Fruit fly (Drosophila melanogaster): Measurements from ENCODE around the gene Tfb5.

The Tfb5 gene

dm6 chr2L:5004677-5005463 is 5.8 kb downstream of the Tfb5 start (continued):
- TF ChIP-seq Lpt (GFP tag; optimal IDR thresholded peaks at IDR 0.05) (peak; percentile 69), Hr38 (GFP tag; optimal IDR thresholded peaks at IDR 0.05) (peak; percentile 19), Blimp-1 (GFP tag; optimal IDR thresholded peaks at IDR 0.05) (peak; percentile 47), CG11902 (GFP tag; optimal IDR thresholded peaks at IDR 0.05) (peak; percentile 76), CG10669 (GFP tag; optimal IDR thresholded peaks at IDR 0.05) (peak; percentile 89), CG6276 (GFP tag; optimal IDR thresholded peaks at IDR 0.05) (peak; percentile 74), spab (GFP tag; optimal IDR thresholded peaks at IDR 0.05) (peak; percentile 82), CG8319 (GFP tag; optimal IDR thresholded peaks at IDR 0.05) (peak; percentile 86), CG3919 (GFP tag; optimal IDR thresholded peaks at IDR 0.05) (peak; percentile 91), Smox (GFP tag; optimal IDR thresholded peaks at IDR 0.05) (peak; percentile 84), CG11294 (GFP tag; IDR thresholded peaks at IDR 0.05) (peak; percentile 89), CG9139 (GFP tag; optimal IDR thresholded peaks at IDR 0.05) (peak; percentile 76), CG6792 (GFP tag; optimal IDR thresholded peaks at IDR 0.05) (peak; percentile 91), Sox102F (GFP tag; optimal IDR thresholded peaks at IDR 0.05) (peak; percentile 89), dac (GFP tag; optimal IDR thresholded peaks at IDR 0.05) (peak; percentile 60), Sox15 (GFP tag; optimal IDR thresholded peaks at IDR 0.05) (peak; percentile 82), ss (GFP tag; optimal IDR thresholded peaks at IDR 0.05) (peak; percentile 85 to 87), fkh (GFP tag; optimal IDR thresholded peaks at IDR 0.05) (peak; percentile 58), pdm3 (GFP tag; optimal IDR thresholded peaks at IDR 0.05) (peak; percentile 91), fd85E (GFP tag; optimal IDR thresholded peaks at IDR 0.05) (peak; percentile 56), CG31627 (GFP tag; optimal IDR thresholded peaks at IDR 0.05) (peak; percentile 90), achi (GFP tag; optimal IDR thresholded peaks at IDR 0.05) (peak; percentile 91)

dm6 chr2L:5003670-5004453 is 6.8 kb downstream of the Tfb5 start:
- TF ChIP-seq Hr39 (GFP tag; optimal IDR thresholded peaks at IDR 0.05) (no peak), Ets96B (tag; optimal IDR thresholded peaks at IDR 0.05) (no peak), topi (GFP tag; optimal IDR thresholded peaks at IDR 0.05) (no peak), CG6163 (GFP tag; IDR thresholded peaks at IDR 0.05) (0 out of 3 replicates have a peak, but pooled peaks have one; percentile 8)

- no peak for TF ChIP-seq salr (GFP tag; optimal IDR thresholded peaks at IDR 0.05)
- no peak for TF ChIP-seq CG11762 (GFP tag; optimal IDR thresholded peaks at IDR 0.05; ENCODE audit: insufficient read depth)
- TF ChIP-seq Hr39 (GFP tag; optimal IDR thresholded peaks at IDR 0.05): peak; percentile 39
- TF ChIP-seq dsx (GFP tag; optimal IDR thresholded peaks at IDR 0.05; ENCODE audit: poor library complexity, severe bottlenecking): no peak
- no peak for TF ChIP-seq Smox (GFP tag; optimal IDR thresholded peaks at IDR 0.05)
- no peak for TF ChIP-seq CG10669 (GFP tag; optimal IDR thresholded peaks at IDR 0.05)
- TF ChIP-seq CG10631 (GFP tag; optimal IDR thresholded peaks at IDR 0.05): peak; percentile 15
- no peak for TF ChIP-seq CG16779 (tag; optimal IDR thresholded peaks at IDR 0.05)
- no peak for TF ChIP-seq CG7368 (GFP tag; optimal IDR thresholded peaks at IDR 0.05)
- TF ChIP-seq CG6854 (GFP tag; optimal IDR thresholded peaks at IDR 0.05): no peak
- TF ChIP-seq Sox102F (GFP tag; optimal IDR thresholded peaks at IDR 0.05): no peak
- no peak for TF ChIP-seq CG11902 (GFP tag; optimal IDR thresholded peaks at IDR 0.05)
- TF ChIP-seq CG15336 (GFP tag; IDR thresholded peaks at IDR 0.05): peak; percentile 82
- no peak for TF ChIP-seq CG3032 (tag; optimal IDR thresholded peaks at IDR 0.05)
- no peak for TF ChIP-seq fkh (GFP tag; optimal IDR thresholded peaks at IDR 0.05)
- TF ChIP-seq CG8632 (GFP tag; optimal IDR thresholded peaks at IDR 0.05): no peak
- no peak for TF ChIP-seq ss (GFP tag; optimal IDR thresholded peaks at IDR 0.05)
- TF ChIP-seq CG34406 (GFP tag; optimal IDR thresholded peaks at IDR 0.05): no peak
- peak; percentile 9 for TF ChIP-seq CG6792 (GFP tag; optimal IDR thresholded peaks at IDR 0.05)
- TF ChIP-seq fd59A (GFP tag; optimal IDR thresholded peaks at IDR 0.05): no peak
- peak; percentile 54 for TF ChIP-seq OdsH (GFP tag; optimal IDR thresholded peaks at IDR 0.05)
- peak; percentile 13 for TF ChIP-seq Ets96B (tag; optimal IDR thresholded peaks at IDR 0.05)
- peak; percentile 37 for TF ChIP-seq achi (GFP tag; optimal IDR thresholded peaks at IDR 0.05)
- peak; percentile 2 for TF ChIP-seq topi (GFP tag; optimal IDR thresholded peaks at IDR 0.05)
- TF ChIP-seq Gug (GFP tag; IDR thresholded peaks at IDR 0.05): peak; percentile 27; the same call in 1 of the 2 replicates
- peak; percentile 47 for TF ChIP-seq pdm3 (GFP tag; optimal IDR thresholded peaks at IDR 0.05)
- TF ChIP-seq CG6276 (GFP tag; optimal IDR thresholded peaks at IDR 0.05): peak; percentile 63
- peak; percentile 45 for TF ChIP-seq vri (GFP tag; optimal IDR thresholded peaks at IDR 0.05)
- no peak for TF ChIP-seq Sox15 (GFP tag; optimal IDR thresholded peaks at IDR 0.05)
These were observed 7.8 kb downstream of the Tfb5 start for dm6 chr2L:5002711-5003402.
